Fruit fly (Drosophila melanogaster): ENCODE results near the gene ncm.

ncm gene

dm6 chr2L:18484382-18485050 is 35.8 kb upstream of the ncm start, which contains the start of gene CG10283 (continued):
- TF ChIP-seq vnd (GFP tag; IDR thresholded peaks at IDR 0.05; ENCODE audit: partially characterized antibody) (no peak), CG13775 (GFP tag; optimal IDR thresholded peaks at IDR 0.05) (peak; percentile 21), CG14710 (tag; optimal IDR thresholded peaks at IDR 0.05) (peak; percentile 74), CG34224 (GFP tag; IDR thresholded peaks at IDR 0.05; ENCODE audit: partially characterized antibody) (no peak), tup (GFP tag; optimal IDR thresholded peaks at IDR 0.05) (no peak), eyg (GFP tag; optimal IDR thresholded peaks at IDR 0.05) (no peak), CG2712 (tag; optimal IDR thresholded peaks at IDR 0.05) (peak; percentile 40), psq (GFP tag; optimal IDR thresholded peaks at IDR 0.05) (peak; percentile 15), CG10431 (GFP tag; optimal IDR thresholded peaks at IDR 0.05) (no peak), dmrt99B (tag; optimal IDR thresholded peaks at IDR 0.05) (peak; percentile 26), GATAe (GFP tag; conservative IDR thresholded peaks at IDR 0.05) (no peak), pum (GFP tag; optimal IDR thresholded peaks at IDR 0.05) (no peak), CG12155 (GFP tag; optimal IDR thresholded peaks at IDR 0.05) (peak; percentile 42), hth (optimal IDR thresholded peaks at IDR 0.05) (no peak), CG14965 (GFP tag; optimal IDR thresholded peaks at IDR 0.05; ENCODE audit: borderline replicate concordance) (no peak), CG13624 (GFP tag; optimal IDR thresholded peaks at IDR 0.05) (no peak), cg (GFP tag; optimal IDR thresholded peaks at IDR 0.05) (peak; percentile 29), en (GFP tag; optimal IDR thresholded peaks at IDR 0.05) (no peak), hb (GFP tag; IDR thresholded peaks at IDR 0.05; ENCODE audit: partially characterized antibody) (no peak), unc-4 (GFP tag; IDR thresholded peaks at IDR 0.05; ENCODE audit: partially characterized antibody) (0 out of 2 replicates have a peak, but pooled peaks have one; percentile 12), CG14014 (GFP tag; IDR thresholded peaks at IDR 0.05) (peak; percentile 43; the same call in 1 of the 2 replicates), ci (GFP tag; IDR thresholded peaks at IDR 0.05) (peak; percentile 65), az2 (GFP tag; optimal IDR thresholded peaks at IDR 0.05) (peak; percentile 27), CG2116 (GFP tag; optimal IDR thresholded peaks at IDR 0.05) (peak; percentile 64), slou (GFP tag; optimal IDR thresholded peaks at IDR 0.05) (no peak), z (GFP tag; IDR thresholded peaks at IDR 0.05) (peak; percentile 75; the same call in 2 of the 3 replicates), E2f1 (GFP tag; IDR thresholded peaks at IDR 0.05) (no peak), tna (GFP tag; IDR thresholded peaks at IDR 0.05; ENCODE audit: partially characterized antibody) (no peak), HLH3B (GFP tag; IDR thresholded peaks at IDR 0.05) (no peak; the same call in 1 of the 2 replicates), CG8089 (GFP tag; optimal IDR thresholded peaks at IDR 0.05) (no peak), Elba2 (GFP tag; optimal IDR thresholded peaks at IDR 0.05) (no peak), knrl (GFP tag; IDR thresholded peaks at IDR 0.05; ENCODE audit: partially characterized antibody) (no peak), D19B (GFP tag; optimal IDR thresholded peaks at IDR 0.05) (no peak), Aef1 (GFP tag; IDR thresholded peaks at IDR 0.05) (no peak), lilli (GFP tag; optimal IDR thresholded peaks at IDR 0.05) (peak; percentile 14), CG11723 (GFP tag; optimal IDR thresholded peaks at IDR 0.05) (no peak), CG17612 (GFP tag; IDR thresholded peaks at IDR 0.05) (no peak), dysf (GFP tag; IDR thresholded peaks at IDR 0.05) (no peak; the same call in 2 of the 3 replicates), lola (GFP tag; optimal IDR thresholded peaks at IDR 0.05) (peak in 1 of 3 experiments; percentile 52), CG31388 (GFP tag; optimal IDR thresholded peaks at IDR 0.05) (no peak), Oli (tag; optimal IDR thresholded peaks at IDR 0.05) (no peak), H2.0 (GFP tag; IDR thresholded peaks at IDR 0.05) (no peak), CG4820 (GFP tag; optimal IDR thresholded peaks at IDR 0.05) (no peak), CG10274 (GFP tag; optimal IDR thresholded peaks at IDR 0.05) (no peak), sima (GFP tag; optimal IDR thresholded peaks at IDR 0.05) (no peak), CG32772 (GFP tag; IDR thresholded peaks at IDR 0.05) (peak; percentile 33; the same call in 1 of the 2 replicates), h (optimal IDR thresholded peaks at IDR 0.05) (no peak), ken (GFP tag; IDR thresholded peaks at IDR 0.05) (peak; percentile 26; the same call in 1 of the 3 replicates), CG4328 (GFP tag; optimal IDR thresholded peaks at IDR 0.05) (no peak), HLHmδ (GFP tag; optimal IDR thresholded peaks at IDR 0.05) (peak; percentile 92)

Measured in whole organism, embryonic.